Fruit fly (Drosophila melanogaster): ENCODE results near the gene CG4066.

Gene CG4066

DNA sequence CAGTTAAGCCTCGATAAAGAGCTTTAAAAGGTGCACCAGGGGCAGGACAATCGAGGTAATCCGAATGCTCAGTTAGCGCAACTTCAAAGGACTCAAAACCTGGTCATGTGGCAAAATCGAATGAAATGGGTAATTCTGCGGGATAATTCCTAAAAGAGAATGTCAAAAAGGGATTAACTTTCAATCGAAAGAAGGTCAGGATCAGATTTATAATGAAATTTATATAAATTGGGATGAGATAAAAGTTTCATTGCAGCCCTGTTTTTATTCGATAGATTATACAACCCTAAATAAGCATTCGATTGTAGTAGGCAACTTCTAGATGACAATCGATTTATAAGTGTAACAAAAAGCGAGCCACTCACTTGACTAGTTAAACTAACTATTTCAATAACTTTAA is 12.1 kb downstream of the CG4066 start, which contains the start of gene CG10013:
TSS of gene CG10013 (plus strand) at position 301 of the 400 bp plus-strand sequence.
- TF ChIP-seq CG13204 (GFP tag; optimal IDR thresholded peaks at IDR 0.05) (no peak), CG34367 (tag; optimal IDR thresholded peaks at IDR 0.05) (no peak), CG32121 (GFP tag; IDR thresholded peaks at IDR 0.05) (no peak)

DNA sequence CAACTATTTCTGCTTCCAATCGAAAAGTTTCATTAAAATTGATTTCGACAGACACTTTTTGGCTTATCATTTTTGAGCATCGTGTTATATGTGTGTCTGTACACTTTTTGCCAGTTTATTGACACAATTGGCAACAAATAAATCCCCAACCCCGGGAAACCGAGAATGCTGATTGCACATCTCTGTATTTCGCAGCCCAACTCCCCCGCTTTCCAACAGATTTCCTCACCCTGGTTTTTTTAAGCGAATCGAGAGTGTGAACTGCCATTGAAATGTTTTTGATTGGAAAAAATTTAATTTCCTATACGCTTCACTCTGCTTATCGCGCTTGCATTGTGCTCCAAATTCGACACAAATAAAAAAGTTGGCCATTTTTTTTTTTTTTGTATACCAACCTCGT is 15.7 kb downstream of the CG4066 start:
- no peak for TF ChIP-seq CG4496 (GFP tag; IDR thresholded peaks at IDR 0.05)
- no peak for TF ChIP-seq gl (tag; optimal IDR thresholded peaks at IDR 0.05)
- TF ChIP-seq Snoo (tag; optimal IDR thresholded peaks at IDR 0.05) = no peak
- no peak for TF ChIP-seq CG34367 (tag; optimal IDR thresholded peaks at IDR 0.05)
- TF ChIP-seq Pif1B (GFP tag; optimal IDR thresholded peaks at IDR 0.05) = no peak
- no peak for TF ChIP-seq CG9948 (tag; optimal IDR thresholded peaks at IDR 0.05)
- no peak for TF ChIP-seq CG8159 (tag; optimal IDR thresholded peaks at IDR 0.05)
- TF ChIP-seq CG17806 (tag; optimal IDR thresholded peaks at IDR 0.05) = no peak
- TF ChIP-seq rn (GFP tag; IDR thresholded peaks at IDR 0.05) = no peak
- TF ChIP-seq EcR (GFP tag; optimal IDR thresholded peaks at IDR 0.05) = no peak
- TF ChIP-seq fd96Ca (GFP tag; IDR thresholded peaks at IDR 0.05) = no peak
- TF ChIP-seq CG8301 (tag; optimal IDR thresholded peaks at IDR 0.05) = no peak
- no peak for TF ChIP-seq Ets98B (GFP tag; IDR thresholded peaks at IDR 0.05)
- no peak for TF ChIP-seq CG13204 (GFP tag; optimal IDR thresholded peaks at IDR 0.05)

DNA sequence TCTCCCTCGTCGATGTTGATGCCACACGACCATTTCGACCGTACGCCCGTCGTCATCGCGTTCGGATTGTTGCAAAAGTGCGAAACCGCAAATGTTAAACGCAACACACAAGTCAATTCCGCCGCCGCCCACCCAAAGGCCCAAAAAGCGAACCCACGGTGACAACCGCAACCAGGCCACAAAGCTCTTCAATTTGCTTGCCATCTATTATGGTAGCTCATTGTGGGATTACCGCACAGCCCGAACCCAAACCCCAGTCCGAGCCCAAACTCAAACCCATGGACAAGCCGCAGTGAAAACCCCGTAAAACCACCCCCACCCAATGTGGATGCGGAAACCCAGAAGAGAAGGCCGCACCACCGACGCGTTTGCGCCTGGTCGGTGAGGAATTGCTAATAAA is 18.7 kb downstream of the CG4066 start:
- TF ChIP-seq CG13204 (GFP tag; optimal IDR thresholded peaks at IDR 0.05) (no peak), CG32121 (GFP tag; IDR thresholded peaks at IDR 0.05) (no peak), CG14655 (GFP tag; optimal IDR thresholded peaks at IDR 0.05) (no peak), fd96Ca (GFP tag; IDR thresholded peaks at IDR 0.05) (no peak), CG17806 (tag; optimal IDR thresholded peaks at IDR 0.05) (no peak), Pif1A (GFP tag; optimal IDR thresholded peaks at IDR 0.05) (no peak), Pif1B (GFP tag; optimal IDR thresholded peaks at IDR 0.05) (no peak)

- no peak for TF ChIP-seq EcR (GFP tag; optimal IDR thresholded peaks at IDR 0.05)
- TF ChIP-seq CG13204 (GFP tag; optimal IDR thresholded peaks at IDR 0.05) = no peak
- no peak for TF ChIP-seq CG4496 (GFP tag; IDR thresholded peaks at IDR 0.05)
- no peak for TF ChIP-seq CG8159 (tag; optimal IDR thresholded peaks at IDR 0.05)
- TF ChIP-seq CG15710 (tag; optimal IDR thresholded peaks at IDR 0.05) = no peak
- no peak for TF ChIP-seq Pif1A (GFP tag; optimal IDR thresholded peaks at IDR 0.05)
- no peak for TF ChIP-seq CG12605 (GFP tag; IDR thresholded peaks at IDR 0.05)
- no peak for TF ChIP-seq CG14655 (GFP tag; optimal IDR thresholded peaks at IDR 0.05)
- TF ChIP-seq CG34367 (tag; optimal IDR thresholded peaks at IDR 0.05) = no peak
- TF ChIP-seq gl (tag; optimal IDR thresholded peaks at IDR 0.05) = no peak
- TF ChIP-seq D1 (tag; optimal IDR thresholded peaks at IDR 0.05) = no peak
- TF ChIP-seq Pif1B (GFP tag; optimal IDR thresholded peaks at IDR 0.05) = no peak
- TF ChIP-seq CG8301 (tag; optimal IDR thresholded peaks at IDR 0.05) = no peak
- TF ChIP-seq Snoo (tag; optimal IDR thresholded peaks at IDR 0.05) = no peak
- TF ChIP-seq Ets98B (GFP tag; IDR thresholded peaks at IDR 0.05) = no peak
- no peak for TF ChIP-seq CG9948 (tag; optimal IDR thresholded peaks at IDR 0.05)
- TF ChIP-seq rn (GFP tag; IDR thresholded peaks at IDR 0.05) = no peak
Measured at dm6 chr3R:12341374-12341773, 30.2 kb downstream of the CG4066 start, which contains the start of gene Sgsf. Gene Sgsf (plus strand): TSS chr3R:12341674.

DNA sequence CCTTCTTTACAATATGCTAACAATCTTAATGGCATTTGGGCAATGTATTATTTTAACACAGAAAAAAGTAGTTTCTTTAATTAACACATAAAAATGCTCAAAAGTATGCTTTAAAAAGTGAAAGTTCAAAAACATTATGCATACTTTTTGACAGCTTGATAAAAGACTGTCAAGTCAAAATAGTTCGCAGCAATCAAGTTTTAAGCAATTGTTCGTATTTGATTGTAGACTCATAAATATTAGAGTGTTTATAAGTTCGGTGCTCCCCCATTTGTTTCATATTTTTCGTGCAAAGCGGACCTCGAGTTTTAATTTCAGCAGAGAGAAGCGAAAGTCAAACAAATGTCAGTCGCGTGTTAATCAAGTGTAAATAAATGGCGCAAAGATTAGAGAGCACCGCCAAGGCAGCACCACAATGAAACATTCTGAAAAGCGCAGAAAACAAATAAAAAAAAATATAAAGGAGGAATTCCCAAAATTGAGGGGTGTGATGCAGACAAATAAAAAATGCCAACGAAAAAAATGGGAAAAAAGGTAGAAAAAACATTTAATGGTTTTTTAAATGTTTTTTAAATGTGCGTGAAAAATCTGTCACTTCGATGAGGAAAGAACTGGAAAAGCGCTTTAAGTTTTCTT is 33.9 kb downstream of the CG4066 start:
- TF ChIP-seq Ets98B (GFP tag; IDR thresholded peaks at IDR 0.05) = no peak
- no peak for TF ChIP-seq EcR (GFP tag; optimal IDR thresholded peaks at IDR 0.05)
- no peak for TF ChIP-seq CG8301 (tag; optimal IDR thresholded peaks at IDR 0.05)
- TF ChIP-seq CG14655 (GFP tag; optimal IDR thresholded peaks at IDR 0.05) = no peak
- no peak for TF ChIP-seq Snoo (tag; optimal IDR thresholded peaks at IDR 0.05)
- no peak for TF ChIP-seq CG17806 (tag; optimal IDR thresholded peaks at IDR 0.05)

DNA sequence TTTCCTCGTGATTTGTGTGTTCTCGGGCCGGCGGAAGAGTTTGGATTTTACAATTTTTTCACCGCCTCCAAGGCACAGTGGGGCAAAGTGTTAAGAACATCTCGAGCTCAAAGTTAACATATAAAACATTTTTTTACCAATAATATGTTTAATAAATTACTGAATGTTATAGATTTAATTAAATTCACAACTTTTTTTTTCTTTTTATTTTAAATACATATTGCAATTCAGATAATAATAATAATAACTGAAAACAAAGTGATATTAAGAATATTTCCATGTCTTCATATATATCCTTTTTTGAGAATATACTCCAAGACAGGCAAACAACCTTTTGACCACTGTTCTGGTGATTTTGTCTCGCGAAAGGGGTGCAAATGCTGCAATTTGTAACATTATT is 34.8 kb downstream of the CG4066 start:
- TF ChIP-seq CG8159 (tag; optimal IDR thresholded peaks at IDR 0.05) = peak; percentile 15
- no peak for TF ChIP-seq gl (tag; optimal IDR thresholded peaks at IDR 0.05)
- no peak for TF ChIP-seq rn (GFP tag; IDR thresholded peaks at IDR 0.05)

DNA sequence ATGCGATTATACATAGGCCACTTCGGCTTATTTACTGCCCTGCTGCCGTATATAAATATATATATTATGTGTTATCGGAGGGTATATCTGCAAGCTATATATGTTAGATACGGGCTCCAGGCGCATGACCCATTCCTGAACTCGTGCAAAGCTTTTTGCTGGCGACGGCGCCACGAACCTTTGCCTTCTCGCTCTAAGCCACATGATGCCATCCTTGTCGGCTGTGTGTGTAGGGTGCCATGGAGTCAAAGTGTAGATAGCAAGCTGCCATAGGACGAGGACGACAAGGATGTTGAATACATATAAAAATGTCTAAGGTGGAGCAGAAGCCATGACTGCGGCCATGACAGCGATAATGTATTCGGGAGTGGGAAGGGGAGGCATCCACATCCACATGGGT is 36.5 kb downstream of the CG4066 start:
- TF ChIP-seq CG9948 (tag; optimal IDR thresholded peaks at IDR 0.05) = no peak

DNA sequence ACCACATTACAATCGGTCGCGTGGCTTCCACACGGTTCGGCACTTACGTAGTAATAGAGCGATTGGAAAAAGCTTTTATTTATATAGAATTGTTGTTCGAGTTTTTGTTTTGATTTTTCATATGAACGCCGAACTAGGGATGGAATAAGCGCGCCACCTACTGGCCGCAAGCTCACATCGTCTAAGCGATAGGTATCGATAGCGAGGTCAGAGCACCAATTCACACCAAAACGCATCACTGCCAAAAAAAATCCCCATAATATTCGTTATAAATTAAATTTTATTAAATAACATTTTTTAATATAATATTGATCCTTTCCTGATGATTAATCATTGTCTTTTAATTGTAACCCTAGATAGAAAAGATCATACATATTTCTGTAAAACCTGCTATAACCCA is 39.3 kb downstream of the CG4066 start, which contains the start of gene CG10038:
TSS of gene CG10038 (minus strand) at position 148 of the 400 bp plus-strand sequence.
- TF ChIP-seq CG15710 (tag; optimal IDR thresholded peaks at IDR 0.05) (no peak), rn (GFP tag; IDR thresholded peaks at IDR 0.05) (no peak), gl (tag; optimal IDR thresholded peaks at IDR 0.05) (no peak), fd96Ca (GFP tag; IDR thresholded peaks at IDR 0.05) (no peak), CG34367 (tag; optimal IDR thresholded peaks at IDR 0.05) (no peak), CG8159 (tag; optimal IDR thresholded peaks at IDR 0.05) (no peak), Pif1B (GFP tag; optimal IDR thresholded peaks at IDR 0.05) (no peak), CG12605 (GFP tag; IDR thresholded peaks at IDR 0.05) (no peak), Ets98B (GFP tag; IDR thresholded peaks at IDR 0.05) (no peak; the same call in 1 of the 2 replicates), CG9948 (tag; optimal IDR thresholded peaks at IDR 0.05) (no peak), CG14655 (GFP tag; optimal IDR thresholded peaks at IDR 0.05) (no peak), CG8301 (tag; optimal IDR thresholded peaks at IDR 0.05) (no peak), CG4496 (GFP tag; IDR thresholded peaks at IDR 0.05) (peak; percentile 35; the same call in 1 of the 3 replicates), D1 (tag; optimal IDR thresholded peaks at IDR 0.05) (peak; percentile 55), CG32121 (GFP tag; IDR thresholded peaks at IDR 0.05) (no peak), CG10348 (GFP tag; IDR thresholded peaks at IDR 0.05) (no peak), CG13204 (GFP tag; optimal IDR thresholded peaks at IDR 0.05) (no peak), EcR (GFP tag; optimal IDR thresholded peaks at IDR 0.05) (no peak), Pif1A (GFP tag; optimal IDR thresholded peaks at IDR 0.05) (no peak), Snoo (tag; optimal IDR thresholded peaks at IDR 0.05) (no peak), CG17806 (tag; optimal IDR thresholded peaks at IDR 0.05) (peak; percentile 5)

All from whole organism, pupa.